Worm (Caenorhabditis elegans) whole organism, L1 larva: ENCODE results near the gene smrc-1.

Experiments
- C04F5.9 ChIP-seq: sonication (generic microtip); optimal IDR thresholded peaks from 2 replicates; lab custom pipeline; 2016; ENCODE audit warnings: missing genetic modification characterization, missing compliant biosample characterization
- C16A3.4 ChIP-seq: fragments of 150-350 bp; optimal IDR thresholded peaks from 2 replicates; lab custom pipeline; 2014; ENCODE audit warnings: missing biosample characterization, missing genetic modification characterization
- F16B12.6 ChIP-seq: fragments of 150-350 bp; optimal IDR thresholded peaks from 2 replicates; lab custom pipeline; 2014; ENCODE audit warnings: missing biosample characterization, missing genetic modification characterization
- Y116A8C.19 ChIP-seq: sonication (generic microtip); optimal IDR thresholded peaks from 2 replicates; lab custom pipeline; 2016; ENCODE audit warnings: missing compliant biosample characterization, missing genetic modification characterization, borderline replicate concordance
- ama-1 ChIP-seq: fragments of 150-350 bp; optimal IDR thresholded peaks from 2 replicates; lab custom pipeline; 2014
- blmp-1 ChIP-seq: fragments of 150-350 bp; optimal IDR thresholded peaks from 2 replicates; lab custom pipeline; 2014; ENCODE audit warnings: missing biosample characterization, missing genetic modification characterization
- ceh-8 ChIP-seq: fragments of 200-800 bp; sonication (Bioruptor generic); optimal IDR thresholded peaks from 2 replicates; lab custom pipeline; 2018; ENCODE audit warnings: mild to moderate bottlenecking, missing genetic modification characterization, moderate library complexity, missing compliant biosample characterization
- ceh-88 ChIP-seq: fragments of 200-800 bp; sonication (Bioruptor generic); IDR thresholded peaks from 2 replicates; pipeline ENCODE4 v1.3.6; 2022; ENCODE audit warnings: missing genetic modification characterization, missing compliant biosample characterization
- ces-1 ChIP-seq: fragments of 150-350 bp; optimal IDR thresholded peaks from 2 replicates; lab custom pipeline; 2014; ENCODE audit warnings: missing biosample characterization, missing genetic modification reagents, missing genetic modification characterization
- dpl-1 ChIP-seq, 3 experiments: fragments of 150-350 bp in 2 of 3; sonication (generic microtip) in 1 of 3; optimal IDR thresholded peaks; 2 replicates each; lab custom pipeline; 2014 to 2017; ENCODE audit warnings: missing biosample characterization in 3 of 3, missing genetic modification characterization in 3 of 3, missing genetic modification reagents in 3 of 3
- dsc-1 ChIP-seq: sonication (generic microtip); optimal IDR thresholded peaks from 2 replicates; lab custom pipeline; 2016; ENCODE audit warnings: mild to moderate bottlenecking, missing genetic modification characterization, missing compliant biosample characterization
- efl-1 ChIP-seq, 4 experiments: fragments of 150-350 bp; optimal IDR thresholded peaks in 3 of 4; peaks in 1 of 4; 1 replicate in 1 of 4; 2 replicates in 3 of 4; lab custom pipeline; 2014; ENCODE audit warnings: missing biosample characterization in 2 of 4, missing genetic modification characterization in 2 of 4, missing genetic modification reagents in 2 of 4
- efl-3 ChIP-seq: fragments of 200-800 bp; sonication (Bioruptor generic); optimal IDR thresholded peaks from 2 replicates; lab custom pipeline; 2018; ENCODE audit warnings: mild to moderate bottlenecking, missing genetic modification characterization, missing compliant biosample characterization
- egl-13 ChIP-seq: sonication (generic microtip); optimal IDR thresholded peaks from 2 replicates; lab custom pipeline; 2016; ENCODE audit warnings: missing genotype, missing genetic modification reagents, missing genetic modification characterization, missing compliant biosample characterization
- egl-27 ChIP-seq, 2 experiments: fragments of 150-350 bp in 1 of 2; sonication (generic microtip); optimal IDR thresholded peaks; 3 replicates each; lab custom pipeline; 2017 to 2018; ENCODE audit warnings: missing biosample characterization in 2 of 2, missing genetic modification characterization in 2 of 2, missing genetic modification reagents in 2 of 2
- elt-2 ChIP-seq: sonication (generic microtip); optimal IDR thresholded peaks from 2 replicates; lab custom pipeline; 2016; ENCODE audit warnings: missing genetic modification characterization, mild to moderate bottlenecking, inconsistent platforms, missing compliant biosample characterization, missing genetic modification reagents
- ets-5 ChIP-seq: fragments of 200-800 bp; sonication (Bioruptor generic); IDR thresholded peaks from 2 replicates; pipeline ENCODE4 v1.3.6; 2022; ENCODE audit warnings: missing genetic modification characterization, missing compliant biosample characterization
- fkh-10 ChIP-seq: sonication (generic microtip); optimal IDR thresholded peaks from 2 replicates; lab custom pipeline; 2017; ENCODE audit warnings: missing biosample characterization, missing genetic modification reagents, missing genetic modification characterization
- fkh-4 ChIP-seq: sonication (generic microtip); optimal IDR thresholded peaks from 2 replicates; lab custom pipeline; 2016; ENCODE audit warnings: missing compliant biosample characterization, missing genetic modification characterization, borderline replicate concordance
- grh-1 ChIP-seq: fragments of 200-800 bp; sonication (Bioruptor generic); IDR thresholded peaks from 2 replicates; pipeline ENCODE4 v1.3.6; 2022; ENCODE audit warnings: missing genetic modification reagents, missing genetic modification characterization, missing compliant biosample characterization
- hlh-17 ChIP-seq: fragments of 200-800 bp; sonication (Bioruptor generic); optimal IDR thresholded peaks from 2 replicates; lab custom pipeline; 2018; ENCODE audit warnings: missing genetic modification characterization, mild to moderate bottlenecking, missing compliant biosample characterization, moderate library complexity, borderline replicate concordance
- hlh-4 ChIP-seq: sonication (generic microtip); optimal IDR thresholded peaks from 2 replicates; lab custom pipeline; 2016; ENCODE audit warnings: mild to moderate bottlenecking, missing genetic modification characterization, missing compliant biosample characterization
- irx-1 ChIP-seq: sonication (generic microtip); optimal IDR thresholded peaks from 2 replicates; lab custom pipeline; 2016; ENCODE audit warnings: missing genetic modification characterization, missing compliant biosample characterization
- isw-1 ChIP-seq: fragments of 200-800 bp; sonication (Bioruptor generic); IDR thresholded peaks from 2 replicates; pipeline ENCODE4 v1.3.6; 2022; ENCODE audit warnings: missing genetic modification characterization, missing compliant biosample characterization
- jun-1 ChIP-seq: fragments of 150-350 bp; optimal IDR thresholded peaks from 2 replicates; lab custom pipeline; 2014; ENCODE audit warnings: missing biosample characterization, missing genetic modification reagents, missing genetic modification characterization
- lin-13 ChIP-seq: fragments of 150-350 bp; optimal IDR thresholded peaks from 2 replicates; lab custom pipeline; 2014; ENCODE audit warnings: missing biosample characterization, missing genetic modification reagents, missing genetic modification characterization
- lin-14 ChIP-seq: fragments of 200-800 bp; sonication (Bioruptor generic); optimal IDR thresholded peaks from 2 replicates; lab custom pipeline; 2018; ENCODE audit warnings: mild to moderate bottlenecking, missing genetic modification characterization, moderate library complexity, missing compliant biosample characterization
- lin-35 ChIP-seq, 2 experiments: fragments of 150-350 bp; optimal IDR thresholded peaks; 2 replicates each; lab custom pipeline; 2014; ENCODE audit warnings: missing biosample characterization in 2 of 2, missing genetic modification characterization in 2 of 2, missing genetic modification reagents in 2 of 2
- lir-3 ChIP-seq: sonication (generic microtip); optimal IDR thresholded peaks from 2 replicates; lab custom pipeline; 2016; ENCODE audit warnings: mild to moderate bottlenecking, missing genetic modification characterization, moderate library complexity, missing compliant biosample characterization; ENCODE audit not compliant: poor library complexity
- mdl-1 ChIP-seq, 2 experiments: fragments of 150-350 bp; optimal IDR thresholded peaks; 2 replicates each; lab custom pipeline; 2014 to 2017; ENCODE audit warnings: missing biosample characterization in 2 of 2, missing genetic modification characterization in 2 of 2, inconsistent platforms in 1 of 2
- nhr-11 ChIP-seq: fragments of 150-350 bp; optimal IDR thresholded peaks from 2 replicates; lab custom pipeline; 2014; ENCODE audit warnings: missing biosample characterization, missing genetic modification characterization
- nhr-12 ChIP-seq: sonication (generic microtip); optimal IDR thresholded peaks from 2 replicates; lab custom pipeline; 2017; ENCODE audit warnings: missing biosample characterization, missing genetic modification characterization
- nhr-20 ChIP-seq: sonication (generic microtip); optimal IDR thresholded peaks from 2 replicates; lab custom pipeline; 2016; ENCODE audit warnings: mild to moderate bottlenecking, missing genetic modification characterization, missing compliant biosample characterization
- nhr-237 ChIP-seq: fragments of 150-350 bp; optimal IDR thresholded peaks from 2 replicates; lab custom pipeline; 2014; ENCODE audit warnings: missing biosample characterization, missing genetic modification characterization
- nhr-28 ChIP-seq: fragments of 150-350 bp; optimal IDR thresholded peaks from 2 replicates; lab custom pipeline; 2014; ENCODE audit warnings: missing biosample characterization, missing genetic modification characterization
- nhr-47 ChIP-seq: sonication (generic microtip); optimal IDR thresholded peaks from 2 replicates; lab custom pipeline; 2016; ENCODE audit warnings: mild to moderate bottlenecking, missing genetic modification characterization, moderate library complexity, missing compliant biosample characterization
- nhr-71 ChIP-seq: sonication (generic microtip); optimal IDR thresholded peaks from 2 replicates; lab custom pipeline; 2016; ENCODE audit warnings: mild to moderate bottlenecking, missing genetic modification characterization, moderate library complexity, missing compliant biosample characterization
- nhr-76 ChIP-seq: sonication (generic microtip); optimal IDR thresholded peaks from 2 replicates; lab custom pipeline; 2017; ENCODE audit warnings: missing biosample characterization, missing genetic modification characterization
- nhr-85 ChIP-seq: sonication (generic microtip); peaks from one replicate; lab custom pipeline; 2016; ENCODE audit warnings: missing genetic modification characterization, inconsistent platforms, missing compliant biosample characterization
- nhr-90 ChIP-seq: sonication (generic microtip); optimal IDR thresholded peaks from 2 replicates; lab custom pipeline; 2016; ENCODE audit warnings: mild to moderate bottlenecking, missing genetic modification characterization, missing compliant biosample characterization; ENCODE audit not compliant: poor library complexity
- pag-3 ChIP-seq: sonication (generic microtip); optimal IDR thresholded peaks from 2 replicates; lab custom pipeline; 2017; ENCODE audit warnings: missing genetic modification characterization, mild to moderate bottlenecking, missing compliant biosample characterization, antibody characterized with exemption, borderline replicate concordance; ENCODE audit not compliant: insufficient read depth
- rnt-1 ChIP-seq: sonication (generic microtip); optimal IDR thresholded peaks from 2 replicates; lab custom pipeline; 2016; ENCODE audit warnings: mild to moderate bottlenecking, missing genetic modification characterization, moderate library complexity, missing compliant biosample characterization
- snpc-4 ChIP-seq: fragments of 150-350 bp; optimal IDR thresholded peaks from 2 replicates; lab custom pipeline; 2014; ENCODE audit warnings: missing biosample characterization, missing genetic modification characterization
- snu-23 ChIP-seq: sonication (generic microtip); optimal IDR thresholded peaks from 2 replicates; lab custom pipeline; 2016; ENCODE audit warnings: missing genetic modification characterization, missing compliant biosample characterization
- sptf-1 ChIP-seq: fragments of 150-350 bp; optimal IDR thresholded peaks from 2 replicates; lab custom pipeline; 2014; ENCODE audit warnings: missing biosample characterization, missing genetic modification characterization
- swsn-7 ChIP-seq: sonication (generic microtip); optimal IDR thresholded peaks from 2 replicates; lab custom pipeline; 2016; ENCODE audit warnings: missing genetic modification characterization, missing compliant biosample characterization
- tbx-2 ChIP-seq: sonication (generic microtip); optimal IDR thresholded peaks from 2 replicates; lab custom pipeline; 2016; ENCODE audit warnings: missing genetic modification characterization, missing compliant biosample characterization
- unc-30 ChIP-seq: sonication (generic microtip); optimal IDR thresholded peaks from 2 replicates; lab custom pipeline; 2017; ENCODE audit warnings: missing biosample characterization, missing genetic modification characterization
- unc-62 ChIP-seq: fragments of 150-350 bp; optimal IDR thresholded peaks from 2 replicates; lab custom pipeline; 2014; ENCODE audit warnings: missing biosample characterization, missing genetic modification reagents, missing genetic modification characterization
- vab-15 ChIP-seq: sonication (generic microtip); optimal IDR thresholded peaks from 2 replicates; lab custom pipeline; 2017; ENCODE audit warnings: missing genotype, mild to moderate bottlenecking, missing genetic modification characterization, missing compliant biosample characterization
- xbp-1 ChIP-seq: sonication (generic microtip); optimal IDR thresholded peaks from 2 replicates; lab custom pipeline; 2016; ENCODE audit warnings: missing genetic modification characterization, missing compliant biosample characterization
- zip-4 ChIP-seq: fragments of 200-800 bp; sonication (Bioruptor generic); optimal IDR thresholded peaks from 2 replicates; lab custom pipeline; 2018; ENCODE audit warnings: mild to moderate bottlenecking, missing genetic modification characterization, moderate library complexity, missing compliant biosample characterization
- ztf-4 ChIP-seq: fragments of 150-350 bp; optimal IDR thresholded peaks from 2 replicates; lab custom pipeline; 2014; ENCODE audit warnings: missing biosample characterization, missing genetic modification characterization

The smrc-1 gene

DNA sequence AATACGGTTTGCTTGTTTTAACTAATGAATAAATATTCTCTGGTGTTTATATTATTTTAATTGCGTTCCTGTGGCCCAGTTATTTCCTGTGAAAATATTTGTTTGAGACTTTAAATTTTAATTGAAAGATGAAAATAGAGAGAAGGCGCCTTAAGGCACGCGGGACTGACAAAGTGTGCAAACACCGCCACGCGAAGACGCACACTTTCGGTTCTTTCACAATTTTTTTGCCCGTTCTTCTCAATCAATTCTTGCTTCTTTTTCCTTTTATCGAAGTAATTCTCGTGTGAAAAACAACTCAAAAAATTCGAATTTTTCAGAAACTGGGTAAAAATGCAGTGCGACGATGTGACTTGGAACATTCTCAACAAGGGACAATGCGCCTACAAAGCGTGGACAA is 11.6 kb upstream of the smrc-1 start, which contains the start of gene C16A3.6:
TSS of gene C16A3.6 (plus strand) at position 84 of the 400 bp plus-strand sequence.
- no peak for TF ChIP-seq snpc-4 (tag; lab: Kevin White, UChicago)
- TF ChIP-seq elt-2 (tag; lab: Kevin White, UChicago), result no peak
- no peak for TF ChIP-seq grh-1 (GFP tag; lab: Robert Waterston, UW)
- no peak for TF ChIP-seq jun-1 (tag; lab: Kevin White, UChicago)
- TF ChIP-seq C04F5.9 (tag; lab: Kevin White, UChicago), result no peak
- peak; percentile 86 for TF ChIP-seq F16B12.6 (tag; lab: Kevin White, UChicago)
- no peak for TF ChIP-seq fkh-10 (GFP tag; lab: Kevin White, UChicago)
- TF ChIP-seq nhr-12 (tag; lab: Kevin White, UChicago), result no peak
- no peak for TF ChIP-seq hlh-17
- no peak for TF ChIP-seq dsc-1 (tag; lab: Kevin White, UChicago)
- no peak for TF ChIP-seq vab-15 (tag; lab: Kevin White, UChicago)
- no peak for TF ChIP-seq Y116A8C.19 (tag; lab: Kevin White, UChicago)
- peak in 1 of 2 experiments; percentile 44 for TF ChIP-seq efl-1 (optimal IDR thresholded peaks at IDR 0.05; lab: Kevin White, UChicago)
- peak; percentile 37 to 71 for TF ChIP-seq efl-1 (GFP tag; optimal IDR thresholded peaks at IDR 0.05 in 1 of 2; lab: Kevin White, UChicago)
- no peak for TF ChIP-seq ets-5 (GFP tag; lab: Robert Waterston, UW)
- no peak for TF ChIP-seq lin-14 (GFP tag; lab: Kevin White, UChicago)
- TF ChIP-seq nhr-237, result no peak
- no peak for TF ChIP-seq unc-30 (tag; lab: Kevin White, UChicago)
- peak; percentile 17 for TF ChIP-seq snu-23 (GFP tag; lab: Kevin White, UChicago)
- TF ChIP-seq ztf-4 (tag; lab: Kevin White, UChicago), result no peak
- peak; percentile 24 for TF ChIP-seq nhr-20 (tag; lab: Kevin White, UChicago)
- no peak for TF ChIP-seq efl-3
- TF ChIP-seq tbx-2 (tag; lab: Kevin White, UChicago), result no peak
- TF ChIP-seq nhr-76 (tag; lab: Kevin White, UChicago), result no peak
- TF ChIP-seq nhr-71 (tag; lab: Kevin White, UChicago), result peak; percentile 30
- TF ChIP-seq hlh-4 (tag; lab: Kevin White, UChicago), result no peak
- no peak for TF ChIP-seq rnt-1 (tag; lab: Kevin White, UChicago)
- TF ChIP-seq xbp-1, result no peak
- TF ChIP-seq dpl-1 (GFP tag; optimal IDR thresholded peaks at IDR 0.05; lab: Kevin White, UChicago), result peak in 2 of 3 experiments; percentile 24 to 47
- TF ChIP-seq irx-1 (tag; lab: Kevin White, UChicago), result no peak
- TF ChIP-seq isw-1 (GFP tag; lab: Robert Waterston, UW), result no peak
- no peak for TF ChIP-seq nhr-11 (tag; lab: Kevin White, UChicago)
- TF ChIP-seq mdl-1 (tag; optimal IDR thresholded peaks at IDR 0.05; lab: Kevin White, UChicago), result no peak
- no peak for TF ChIP-seq ceh-88 (GFP tag; lab: Robert Waterston, UW)
- TF ChIP-seq ceh-8 (GFP tag; lab: Kevin White, UChicago), result no peak
- no peak for TF ChIP-seq unc-62 (GFP tag; lab: Kevin White, UChicago)
- no peak for TF ChIP-seq lir-3 (tag; lab: Kevin White, UChicago)
- TF ChIP-seq egl-13 (tag; lab: Kevin White, UChicago), result no peak
- no peak for TF ChIP-seq pag-3 (tag; lab: Kevin White, UChicago)
- TF ChIP-seq blmp-1, result no peak
- TF ChIP-seq sptf-1 (tag; lab: Kevin White, UChicago), result no peak
- no peak for TF ChIP-seq ama-1
- peak; percentile 37 for TF ChIP-seq nhr-47 (tag; lab: Kevin White, UChicago)
- peak in 1 of 2 experiments; percentile 53 for TF ChIP-seq lin-35 (GFP tag; optimal IDR thresholded peaks at IDR 0.05; lab: Kevin White, UChicago)
- no peak for TF ChIP-seq nhr-85 (tag; lab: Kevin White, UChicago)
- no peak for TF ChIP-seq nhr-90 (tag; lab: Kevin White, UChicago)
- TF ChIP-seq egl-27 (tag; optimal IDR thresholded peaks at IDR 0.05; lab: Kevin White, UChicago), result no peak
- no peak for TF ChIP-seq zip-4
- TF ChIP-seq fkh-4, result no peak
- TF ChIP-seq ces-1, result no peak
- no peak for TF ChIP-seq nhr-28
- TF ChIP-seq lin-13 (GFP tag; lab: Kevin White, UChicago), result no peak
- TF ChIP-seq swsn-7 (tag; lab: Kevin White, UChicago), result no peak
- no peak for TF ChIP-seq C16A3.4
